Worm (Caenorhabditis elegans): ENCODE data around the gene F22H10.2.

F22H10.2 gene

ce11 chrX:16644889-16645288 lies 34.5 kb upstream of the F22H10.2 start:
- TF ChIP-seq dox-1 (GFP tag; IDR thresholded peaks at IDR 0.05) (no peak), him-1 (tag; optimal IDR thresholded peaks at IDR 0.05) (no peak), xnd-1 (tag; optimal IDR thresholded peaks at IDR 0.05) (no peak), ztf-3 (GFP tag; optimal IDR thresholded peaks at IDR 0.05) (no peak), nhr-80 (tag; optimal IDR thresholded peaks at IDR 0.05) (peak; percentile 54), cebp-2 (GFP tag; IDR thresholded peaks at IDR 0.05) (no peak), ztf-25 (GFP tag; IDR thresholded peaks at IDR 0.05) (no peak)

- TF ChIP-seq ztf-26 (tag; optimal IDR thresholded peaks at IDR 0.05) = no peak
Measured at ce11 chrX:16647222-16647621, 32.1 kb upstream of the F22H10.2 start.

ce11 chrX:16648773-16649172 lies 30.6 kb upstream of the F22H10.2 start:
- no peak for TF ChIP-seq cebp-2 (GFP tag; IDR thresholded peaks at IDR 0.05)
- TF ChIP-seq rcor-1 (GFP tag; IDR thresholded peaks at IDR 0.05) = no peak
- no peak for TF ChIP-seq aptf-3 (GFP tag; IDR thresholded peaks at IDR 0.05)
- no peak for TF ChIP-seq F37B4.10 (GFP tag; IDR thresholded peaks at IDR 0.05)
- no peak for TF ChIP-seq F55B11.4 (tag; optimal IDR thresholded peaks at IDR 0.05; ENCODE audit: borderline replicate concordance, insufficient read depth)
- no peak for TF ChIP-seq let-526 (GFP tag; IDR thresholded peaks at IDR 0.05)
- no peak for TF ChIP-seq F22D6.2 (tag; optimal IDR thresholded peaks at IDR 0.05)
- no peak for TF ChIP-seq B0336.3 (GFP tag; IDR thresholded peaks at IDR 0.05)
- no peak for TF ChIP-seq F49E8.2 (tag; optimal IDR thresholded peaks at IDR 0.05; ENCODE audit: insufficient read depth)
- TF ChIP-seq attf-6 (GFP tag; IDR thresholded peaks at IDR 0.05) = no peak
- no peak for TF ChIP-seq attf-5 (GFP tag; optimal IDR thresholded peaks at IDR 0.05)
- no peak for TF ChIP-seq cebp-1 (GFP tag; IDR thresholded peaks at IDR 0.05)
- TF ChIP-seq cebp-1 (tag; optimal IDR thresholded peaks at IDR 0.05) = no peak
- no peak for TF ChIP-seq ztf-3 (GFP tag; optimal IDR thresholded peaks at IDR 0.05)

- TF ChIP-seq F22D6.2 (tag; optimal IDR thresholded peaks at IDR 0.05) (no peak), F52B5.7 (tag; optimal IDR thresholded peaks at IDR 0.05) (no peak), snpc-1.1 (tag; optimal IDR thresholded peaks at IDR 0.05; ENCODE audit: insufficient read depth) (no peak), hmg-1.2 (GFP tag; IDR thresholded peaks at IDR 0.05) (no peak), aptf-3 (GFP tag; IDR thresholded peaks at IDR 0.05) (no peak), repo-1 (tag; optimal IDR thresholded peaks at IDR 0.05) (no peak), ceh-27 (GFP tag; optimal IDR thresholded peaks at IDR 0.05) (no peak), madf-8 (GFP tag; conservative IDR thresholded peaks at IDR 0.05) (no peak), nhr-80 (tag; optimal IDR thresholded peaks at IDR 0.05) (no peak), hsf-1 (GFP tag; IDR thresholded peaks at IDR 0.05) (no peak), tbx-9 (tag; optimal IDR thresholded peaks at IDR 0.05; ENCODE audit: borderline replicate concordance) (no peak), die-1 (tag; optimal IDR thresholded peaks at IDR 0.05) (no peak)
Measured at ce11 chrX:16650600-16650999, 28.7 kb upstream of the F22H10.2 start.

ce11 chrX:16655283-16655682 lies 24.1 kb upstream of the F22H10.2 start:
- TF ChIP-seq zfh-2 (GFP tag; conservative IDR thresholded peaks at IDR 0.05) (peak; percentile 72), xnd-1 (tag; optimal IDR thresholded peaks at IDR 0.05) (no peak), lsy-27 (tag; optimal IDR thresholded peaks at IDR 0.05; ENCODE audit: borderline replicate concordance, insufficient read depth) (no peak), pha-4 (tag; optimal IDR thresholded peaks at IDR 0.05) (no peak), snpc-1.1 (tag; optimal IDR thresholded peaks at IDR 0.05; ENCODE audit: insufficient read depth) (no peak), mes-4 (tag; optimal IDR thresholded peaks at IDR 0.05) (no peak), nfya-1 (tag; optimal IDR thresholded peaks at IDR 0.05; ENCODE audit: borderline replicate concordance, insufficient read depth) (no peak), F49E8.2 (tag; optimal IDR thresholded peaks at IDR 0.05; ENCODE audit: insufficient read depth) (no peak), ztf-22 (GFP tag; optimal IDR thresholded peaks at IDR 0.05) (no peak), nhr-120 (GFP tag; IDR thresholded peaks at IDR 0.05) (0 out of 2 replicates have a peak, but pooled peaks have one; percentile 6)
